Worm (Caenorhabditis elegans) whole organism, L4 larva: ENCODE data around the gene npr-34.

Experiments used
- F44E2.7 ChIP-seq: fragments of 200-800 bp; sonication (Bioruptor generic); IDR thresholded peaks from 2 replicates; pipeline ENCODE4 v2.1.2; 2022; ENCODE audit warnings: missing genetic modification characterization, missing compliant biosample characterization
- ZK546.5 ChIP-seq, 2 experiments: sonication (generic microtip); optimal IDR thresholded peaks; 2 replicates each; lab custom pipeline; 2017; ENCODE audit warnings: missing biosample characterization in 2 of 2, missing genetic modification characterization in 2 of 2
- aha-1 ChIP-seq: fragments of 150-350 bp; peaks from one replicate; lab custom pipeline; 2014; ENCODE audit warnings: missing biosample characterization, missing genetic modification characterization
- attf-4 ChIP-seq: sonication (generic microtip); optimal IDR thresholded peaks from 3 replicates; lab custom pipeline; 2017; ENCODE audit warnings: missing biosample characterization, missing genetic modification characterization
- ceh-28 ChIP-seq: fragments of 150-350 bp; optimal IDR thresholded peaks from 2 replicates; lab custom pipeline; 2014; ENCODE audit warnings: missing biosample characterization, missing genetic modification reagents, missing genetic modification characterization
- ceh-32 ChIP-seq: sonication (generic microtip); optimal IDR thresholded peaks from 2 replicates; lab custom pipeline; 2016; ENCODE audit warnings: mild to moderate bottlenecking, missing genetic modification characterization, missing compliant biosample characterization; ENCODE audit not compliant: poor library complexity
- ceh-44 ChIP-seq: fragments of 200-800 bp; sonication (Bioruptor generic); IDR thresholded peaks from 2 replicates; pipeline ENCODE4 v1.3.6; 2022; ENCODE audit warnings: missing genetic modification reagents, missing genetic modification characterization, missing compliant biosample characterization
- ctbp-1 ChIP-seq: fragments of 200-800 bp; sonication (Bioruptor generic); IDR thresholded peaks from 2 replicates; pipeline ENCODE4 v1.3.6; 2022; ENCODE audit warnings: missing genetic modification reagents, missing genetic modification characterization, missing compliant biosample characterization
- dmd-9 ChIP-seq: fragments of 200-800 bp; sonication (Bioruptor generic); IDR thresholded peaks from 2 replicates; pipeline ENCODE4 v1.3.6; 2022; ENCODE audit warnings: missing genetic modification reagents, missing genetic modification characterization, missing compliant biosample characterization
- fos-1 ChIP-seq: fragments of 150-350 bp; optimal IDR thresholded peaks from 2 replicates; lab custom pipeline; 2014; ENCODE audit warnings: missing biosample characterization, missing genetic modification characterization
- gei-8 ChIP-seq: fragments of 200-800 bp; sonication (Bioruptor generic); optimal IDR thresholded peaks from 2 replicates; lab custom pipeline; 2018; ENCODE audit warnings: mild to moderate bottlenecking, missing genetic modification characterization, missing compliant biosample characterization
- hmg-1.1 ChIP-seq: fragments of 200-800 bp; sonication (Bioruptor generic); IDR thresholded peaks from 2 replicates; pipeline ENCODE4 v1.3.6; 2022; ENCODE audit warnings: missing genetic modification reagents, missing genetic modification characterization, missing compliant biosample characterization
- lim-7 ChIP-seq: fragments of 200-800 bp; sonication (Bioruptor generic); IDR thresholded peaks from 2 replicates; pipeline ENCODE4 v1.3.6; 2022; ENCODE audit warnings: missing genetic modification characterization, missing compliant biosample characterization
- nhr-111 ChIP-seq: fragments of 200-800 bp; sonication (Bioruptor generic); optimal IDR thresholded peaks from 2 replicates; lab custom pipeline; 2018; ENCODE audit warnings: mild to moderate bottlenecking, missing genetic modification characterization, missing compliant biosample characterization
- nhr-41 ChIP-seq: fragments of 200-800 bp; sonication (Bioruptor generic); IDR thresholded peaks from 2 replicates; pipeline ENCODE4 v1.3.6; 2022; ENCODE audit warnings: missing genetic modification reagents, missing genetic modification characterization, missing compliant biosample characterization
- sdz-12 ChIP-seq: fragments of 200-800 bp; sonication (Bioruptor generic); optimal IDR thresholded peaks from 2 replicates; lab custom pipeline; 2018; ENCODE audit warnings: mild to moderate bottlenecking, missing genetic modification characterization, missing compliant biosample characterization
- snpc-4 ChIP-seq: fragments of 150-350 bp; optimal IDR thresholded peaks from 2 replicates; lab custom pipeline; 2014; ENCODE audit warnings: missing biosample characterization, missing genetic modification characterization
- unc-39 ChIP-seq: sonication (generic microtip); optimal IDR thresholded peaks from 2 replicates; lab custom pipeline; 2017; ENCODE audit warnings: missing biosample characterization, missing genetic modification characterization
- unc-62 ChIP-seq, 3 experiments: fragments of 150-350 bp in 1 of 3; sonication (generic microtip); optimal IDR thresholded peaks in 2 of 3; peaks in 1 of 3; 1 replicate in 1 of 3; 2 replicates in 2 of 3; lab custom pipeline; 2014 to 2017; ENCODE audit warnings: missing biosample characterization in 3 of 3, missing genetic modification characterization in 3 of 3, missing genetic modification reagents in 3 of 3, missing genotype in 1 of 3

The npr-34 gene

ce11 chrII:14703232-14703926, 35.7 kb downstream of the npr-34 start:
- TF ChIP-seq unc-62 (GFP tag; optimal IDR thresholded peaks at IDR 0.05 in 1 of 2; lab: Kevin White, UChicago) = peak in 1 of 2 experiments; percentile 22
- no peak for TF ChIP-seq unc-62 (tag; optimal IDR thresholded peaks at IDR 0.05; lab: Kevin White, UChicago)
- TF ChIP-seq aha-1 (tag; lab: Kevin White, UChicago) = peak; percentile 18
- TF ChIP-seq ceh-28 = no peak

ce11 chrII:14701581-14701980, 37.5 kb downstream of the npr-34 start:
- TF ChIP-seq sdz-12 (GFP tag; lab: Kevin White, UChicago) (no peak), ceh-44 (no peak), nhr-41 (GFP tag; lab: Robert Waterston, UW) (no peak)
- TF ChIP-seq, all 104 proteins: peak for 0

- no peak for TF ChIP-seq ceh-32 (tag; lab: Kevin White, UChicago)
- TF ChIP-seq lim-7 = no peak
- no peak for TF ChIP-seq hmg-1.1 (GFP tag; lab: Robert Waterston, UW)
- no peak for TF ChIP-seq F44E2.7
- TF ChIP-seq attf-4 = no peak
- no peak for TF ChIP-seq gei-8 (GFP tag; lab: Kevin White, UChicago)
- no peak for TF ChIP-seq nhr-111 (GFP tag; lab: Kevin White, UChicago)
- no peak for TF ChIP-seq ZK546.5 (tag; optimal IDR thresholded peaks at IDR 0.05; lab: Kevin White, UChicago)
- TF ChIP-seq unc-39 (tag; lab: Kevin White, UChicago) = no peak
These were observed 38.9 kb downstream of the npr-34 start for ce11 chrII:14700096-14700495.

ce11 chrII:14698057-14698456, 41.0 kb downstream of the npr-34 start, which contains the start of gene C09F9.1:
Gene C09F9.1 (plus strand): TSS chrII:14698357.
- TF ChIP-seq unc-62 (GFP tag; optimal IDR thresholded peaks at IDR 0.05 in 1 of 2; lab: Kevin White, UChicago) (peak in 1 of 2 experiments; percentile 45), unc-62 (tag; optimal IDR thresholded peaks at IDR 0.05; lab: Kevin White, UChicago) (no peak), dmd-9 (GFP tag; lab: Robert Waterston, UW) (no peak), snpc-4 (tag; lab: Kevin White, UChicago) (no peak)

ce11 chrII:14695201-14695600, 43.8 kb downstream of the npr-34 start, which contains the start of gene K02B7.3:
Gene K02B7.3 (minus strand): TSS chrII:14695301.
- TF ChIP-seq ctbp-1 = no peak
- no peak for TF ChIP-seq unc-39 (tag; lab: Kevin White, UChicago)
- TF ChIP-seq nhr-111 (GFP tag; lab: Kevin White, UChicago) = no peak
- no peak for TF ChIP-seq fos-1 (tag; lab: Kevin White, UChicago)
